Worm (Caenorhabditis elegans): ENCODE results near the gene lin-5.

Gene lin-5

ce11 chrII:7842053-7842452 lies 18.3 kb upstream of the lin-5 start, which contains the start of gene klp-3:
TSS of gene klp-3 (plus strand) at chrII:7842353.
- TF ChIP-seq nhr-120 (GFP tag; IDR thresholded peaks at IDR 0.05) (no peak), mcd-1 (GFP tag; IDR thresholded peaks at IDR 0.05) (no peak), bed-2 (GFP tag; IDR thresholded peaks at IDR 0.05) (no peak), let-526 (GFP tag; IDR thresholded peaks at IDR 0.05) (no peak), attf-5 (GFP tag; optimal IDR thresholded peaks at IDR 0.05) (no peak)

- TF ChIP-seq F52B5.7 (tag; optimal IDR thresholded peaks at IDR 0.05) (no peak), egrh-3 (GFP tag; IDR thresholded peaks at IDR 0.05) (no peak), ztf-25 (GFP tag; IDR thresholded peaks at IDR 0.05) (no peak), tbx-9 (tag; optimal IDR thresholded peaks at IDR 0.05; ENCODE audit: borderline replicate concordance) (no peak), athp-1 (tag; optimal IDR thresholded peaks at IDR 0.05) (no peak), ama-1 (optimal IDR thresholded peaks at IDR 0.05) (no peak), ama-1 (GFP tag; optimal IDR thresholded peaks at IDR 0.05) (no peak), mxl-1 (tag; optimal IDR thresholded peaks at IDR 0.05) (no peak), rcor-1 (GFP tag; IDR thresholded peaks at IDR 0.05) (no peak), F33H1.4 (GFP tag; IDR thresholded peaks at IDR 0.05) (no peak), dpl-1 (GFP tag; optimal IDR thresholded peaks at IDR 0.05) (no peak), nfyb-1 (GFP tag; IDR thresholded peaks at IDR 0.05) (no peak), ztf-18 (tag; optimal IDR thresholded peaks at IDR 0.05) (no peak), ceh-58 (GFP tag; IDR thresholded peaks at IDR 0.05) (no peak), B0035.1 (tag; optimal IDR thresholded peaks at IDR 0.05) (no peak), Y67H2A.10 (GFP tag; conservative IDR thresholded peaks at IDR 0.05) (no peak)
Observed at ce11 chrII:7845571-7846236, 14.7 kb upstream of the lin-5 start, which contains the start of gene T09A5.4. TSS of gene T09A5.4 (plus strand) at chrII:7846186.

DNA sequence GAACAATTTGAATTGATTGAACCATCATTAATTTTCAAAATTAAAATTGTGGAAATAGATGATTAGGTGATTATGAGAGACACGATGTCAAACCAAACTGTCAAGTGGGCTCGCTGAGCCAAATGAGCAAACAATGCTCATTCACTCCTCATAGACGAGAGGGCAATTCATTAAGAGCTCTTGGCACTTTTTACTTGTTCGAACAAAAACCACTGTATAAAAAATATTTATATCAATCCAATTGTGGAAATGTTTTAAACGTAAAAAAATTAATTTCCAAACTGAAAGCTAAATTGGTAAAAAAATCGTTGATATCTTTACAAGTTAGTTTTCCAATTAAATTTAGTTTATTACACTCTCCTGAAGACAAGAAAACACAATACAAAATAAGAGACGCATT lies 10.7 kb upstream of the lin-5 start, which contains the start of gene acr-7:
Gene acr-7 (minus strand): TSS at position 101 of the 400 bp plus-strand sequence.
- TF ChIP-seq dpl-1 (GFP tag; optimal IDR thresholded peaks at IDR 0.05), result no peak
- no peak for TF ChIP-seq unc-62 (GFP tag; optimal IDR thresholded peaks at IDR 0.05)
- no peak for TF ChIP-seq ztf-28 (GFP tag; IDR thresholded peaks at IDR 0.05)
- no peak for TF ChIP-seq F57A8.1 (GFP tag; optimal IDR thresholded peaks at IDR 0.05)

DNA sequence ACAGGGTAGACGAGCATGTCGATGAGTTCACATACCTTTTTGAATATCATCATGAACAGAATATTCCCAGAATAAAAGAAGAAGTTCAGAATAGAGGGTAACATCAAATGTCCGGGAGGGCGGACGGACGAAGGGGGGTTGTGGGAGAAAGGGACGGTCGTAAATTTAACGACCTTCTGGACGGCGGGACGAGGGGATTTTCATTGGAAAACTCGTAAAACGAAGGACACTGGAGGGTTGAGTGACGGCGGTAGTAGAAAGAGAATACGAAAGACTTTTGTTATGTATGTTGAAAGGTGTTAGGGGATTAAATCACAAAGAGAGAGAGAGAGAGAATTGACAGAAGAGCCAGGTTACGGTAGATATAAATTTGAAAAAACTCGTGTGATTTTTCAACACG lies 9.8 kb upstream of the lin-5 start:
- TF ChIP-seq F57C9.4 (tag; optimal IDR thresholded peaks at IDR 0.05), result no peak
- TF ChIP-seq lin-40 (tag; optimal IDR thresholded peaks at IDR 0.05), result no peak
- no peak for TF ChIP-seq hlh-12 (tag; optimal IDR thresholded peaks at IDR 0.05)
- no peak for TF ChIP-seq ets-4 (GFP tag; optimal IDR thresholded peaks at IDR 0.05)
- no peak for TF ChIP-seq ceh-58 (GFP tag; IDR thresholded peaks at IDR 0.05)
- no peak for TF ChIP-seq sptf-2 (GFP tag; optimal IDR thresholded peaks at IDR 0.05)
- TF ChIP-seq madf-8 (GFP tag; conservative IDR thresholded peaks at IDR 0.05), result no peak
- no peak for TF ChIP-seq T26A5.8 (tag; optimal IDR thresholded peaks at IDR 0.05)
- no peak for TF ChIP-seq sea-2 (GFP tag; IDR thresholded peaks at IDR 0.05)
- no peak for TF ChIP-seq chd-7 (tag; optimal IDR thresholded peaks at IDR 0.05)
- no peak for TF ChIP-seq F22D6.2 (tag; optimal IDR thresholded peaks at IDR 0.05)
- TF ChIP-seq snpc-3.4 (tag; optimal IDR thresholded peaks at IDR 0.05), result no peak
- TF ChIP-seq nfya-1 (tag; optimal IDR thresholded peaks at IDR 0.05; ENCODE audit: borderline replicate concordance, insufficient read depth), result no peak
- TF ChIP-seq ztf-25 (GFP tag; IDR thresholded peaks at IDR 0.05), result no peak
- no peak for TF ChIP-seq him-1 (tag; optimal IDR thresholded peaks at IDR 0.05)
- TF ChIP-seq athp-1 (tag; optimal IDR thresholded peaks at IDR 0.05), result no peak
- no peak for TF ChIP-seq hmg-1.2 (GFP tag; IDR thresholded peaks at IDR 0.05)
- TF ChIP-seq egrh-3 (GFP tag; IDR thresholded peaks at IDR 0.05), result no peak
- no peak for TF ChIP-seq unc-130 (GFP tag; optimal IDR thresholded peaks at IDR 0.05)
- TF ChIP-seq ztf-22 (GFP tag; optimal IDR thresholded peaks at IDR 0.05), result no peak
